Worm (Caenorhabditis elegans) whole organism, young adult: Measurements from ENCODE around the gene M151.2.

Experiments used
- D2030.7 ChIP-seq: fragments of 200-800 bp; sonication (Bioruptor generic); IDR thresholded peaks from 2 replicates; pipeline ENCODE4 v1.3.6; 2022; ENCODE audit warnings: missing genetic modification reagents, missing genetic modification characterization, missing compliant biosample characterization
- Y53G8AR.9 ChIP-seq: fragments of 200-800 bp; sonication (Bioruptor generic); conservative IDR thresholded peaks from 2 replicates; pipeline ENCODE4 v1.3.6; 2022; ENCODE audit warnings: missing genetic modification reagents, missing genetic modification characterization, missing compliant biosample characterization
- Y95B8A.8 ChIP-seq: fragments of 200-800 bp; sonication (Bioruptor generic); IDR thresholded peaks from 2 replicates; pipeline ENCODE4 v1.3.6; 2022; ENCODE audit warnings: missing genetic modification reagents, missing genetic modification characterization, missing compliant biosample characterization
- athp-1 ChIP-seq: sonication (generic microtip); optimal IDR thresholded peaks from 2 replicates; lab custom pipeline; 2017; ENCODE audit warnings: mild to moderate bottlenecking, missing genetic modification characterization, missing compliant biosample characterization
- ccch-3 ChIP-seq: fragments of 200-800 bp; sonication (Bioruptor generic); optimal IDR thresholded peaks from 2 replicates; lab custom pipeline; 2018; ENCODE audit warnings: mild to moderate bottlenecking, missing genetic modification characterization, missing compliant biosample characterization
- dpl-1 ChIP-seq: fragments of 150-350 bp; optimal IDR thresholded peaks from 2 replicates; lab custom pipeline; 2014; ENCODE audit warnings: missing biosample characterization, missing genetic modification reagents, missing genetic modification characterization
- efl-1 ChIP-seq: fragments of 150-350 bp; optimal IDR thresholded peaks from 2 replicates; lab custom pipeline; 2014; ENCODE audit warnings: missing biosample characterization, missing genetic modification reagents, missing genetic modification characterization
- ets-4 ChIP-seq: fragments of 200-800 bp; sonication (Bioruptor generic); optimal IDR thresholded peaks from 2 replicates; lab custom pipeline; 2018; ENCODE audit warnings: mild to moderate bottlenecking, missing genetic modification characterization, missing compliant biosample characterization
- hmg-1.2 ChIP-seq: fragments of 200-800 bp; sonication (Bioruptor generic); IDR thresholded peaks from 2 replicates; pipeline ENCODE4 v1.3.6; 2022; ENCODE audit warnings: missing genetic modification reagents, missing genetic modification characterization, missing compliant biosample characterization
- snpc-4 ChIP-seq, 5 experiments: fragments of 150-350 bp in 1 of 5; sonication (generic microtip) in 4 of 5; optimal IDR thresholded peaks; 2 replicates each; lab custom pipeline; 2014 to 2018; ENCODE audit warnings: missing genetic modification characterization in 5 of 5, missing biosample characterization in 3 of 5, antibody characterized with exemption in 2 of 5, mild to moderate bottlenecking in 2 of 5, missing compliant biosample characterization in 2 of 5, missing genotype in 2 of 5, moderate library complexity in 2 of 5, missing genetic modification reagents in 1 of 5
- unc-62 ChIP-seq: fragments of 150-350 bp; optimal IDR thresholded peaks from 2 replicates; lab custom pipeline; 2014; ENCODE audit warnings: missing biosample characterization, missing genetic modification reagents, missing genetic modification characterization
- zim-3 ChIP-seq: sonication (generic microtip); optimal IDR thresholded peaks from 2 replicates; lab custom pipeline; 2017; ENCODE audit warnings: mild to moderate bottlenecking, missing genetic modification characterization, moderate library complexity, missing compliant biosample characterization

ce11 chrII:3583402-3583801 lies 47.5 kb upstream of the M151.2 start, which contains the start of gene srh-60:
- TF ChIP-seq athp-1: no peak
- no peak for TF ChIP-seq zim-3 (tag; lab: Kevin White, UChicago)
- no peak for TF ChIP-seq efl-1
- TF ChIP-seq snpc-4 (GFP tag; optimal IDR thresholded peaks at IDR 0.05; lab: Kevin White, UChicago): no peak
- no peak for TF ChIP-seq snpc-4 (tag; optimal IDR thresholded peaks at IDR 0.05; lab: Kevin White, UChicago)
- TF ChIP-seq ccch-3 (GFP tag; lab: Kevin White, UChicago): no peak
- TF ChIP-seq Y95B8A.8: no peak
- no peak for TF ChIP-seq dpl-1 (GFP tag; lab: Kevin White, UChicago)
- no peak for TF ChIP-seq D2030.7 (GFP tag; lab: Robert Waterston, UW)
- no peak for TF ChIP-seq ets-4 (GFP tag; lab: Kevin White, UChicago)
- no peak for TF ChIP-seq unc-62
- TF ChIP-seq Y53G8AR.9 (GFP tag; lab: Robert Waterston, UW): no peak
- no peak for TF ChIP-seq hmg-1.2 (GFP tag; lab: Robert Waterston, UW)
